Worm (Caenorhabditis elegans): ENCODE measurements around the gene rad-51.

The rad-51 gene

DNA sequence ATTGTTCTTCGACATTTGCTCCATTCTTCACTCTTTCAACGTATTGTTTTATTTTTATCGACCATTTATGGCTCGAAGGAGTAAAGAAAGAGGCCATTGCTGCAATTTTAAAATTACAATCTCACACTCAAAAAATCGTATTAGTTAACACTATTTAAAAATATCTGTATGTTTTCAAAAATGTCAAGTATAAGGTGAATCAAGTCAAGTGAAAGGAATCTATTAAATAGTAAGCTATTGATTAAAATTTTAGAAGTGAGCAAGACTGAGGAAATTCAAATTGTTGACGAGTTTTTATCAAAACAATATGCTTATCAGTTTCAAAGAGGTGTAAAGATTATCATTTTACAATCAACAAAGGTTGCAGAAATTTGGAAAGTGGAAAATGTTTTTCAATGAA, 51.6 kb downstream of the rad-51 start, which contains the start of gene F01G10.4:
Gene F01G10.4, minus strand, starts transcription at position 101 of the 400 bp plus-strand sequence.
- TF ChIP-seq F10B5.3 (tag; optimal IDR thresholded peaks at IDR 0.05) (no peak), ceh-32 (tag; optimal IDR thresholded peaks at IDR 0.05; ENCODE audit: poor library complexity) (no peak), ceh-62 (tag; optimal IDR thresholded peaks at IDR 0.05) (no peak), pha-4 (GFP tag; IDR thresholded peaks at IDR 0.05) (no peak), pha-4 (tag; optimal IDR thresholded peaks at IDR 0.05) (no peak), ztf-7 (tag; optimal IDR thresholded peaks at IDR 0.05) (no peak), aha-1 (tag) (no peak), set-16 (GFP tag; IDR thresholded peaks at IDR 0.05) (no peak), nhr-111 (GFP tag; optimal IDR thresholded peaks at IDR 0.05) (no peak), pqm-1 (tag; optimal IDR thresholded peaks at IDR 0.05) (no peak), Y105C5A.15 (GFP tag; IDR thresholded peaks at IDR 0.05) (no peak), lin-13 (GFP tag; optimal IDR thresholded peaks at IDR 0.05) (no peak), nhr-6 (tag; optimal IDR thresholded peaks at IDR 0.05) (no peak), lin-29 (GFP tag; IDR thresholded peaks at IDR 0.05) (no peak)

Measured in whole organism, L4 larva.